Fruit fly (Drosophila melanogaster) Kc167 (cell line): ENCODE measurements around the gene CG34148.

Experiments used
- Myc ChIP-seq: fragments of >200 bp; optimal IDR thresholded peaks from 2 replicates; lab custom pipeline; 2017; ENCODE audit warnings: missing external identifiers
- Sin3A ChIP-seq: fragments of >200 bp; optimal IDR thresholded peaks from 2 replicates; lab custom pipeline; 2018; ENCODE audit warnings: missing external identifiers
- h ChIP-seq: fragments of >200 bp; optimal IDR thresholded peaks from 3 replicates; lab custom pipeline; 2018; ENCODE audit warnings: missing external identifiers
- psq ChIP-seq: fragments of >200 bp; optimal IDR thresholded peaks from 2 replicates; lab custom pipeline; 2017; ENCODE audit warnings: missing external identifiers
- ttk ChIP-seq: sonication (Bioruptor generic); optimal IDR thresholded peaks from 2 replicates; lab custom pipeline; 2017; ENCODE audit warnings: missing external identifiers

- TF ChIP-seq h (lab: Kevin White, UChicago): no peak
- no peak for TF ChIP-seq Sin3A (lab: Kevin White, UChicago)
- TF ChIP-seq ttk: no peak
- TF ChIP-seq Myc (lab: Kevin White, UChicago): no peak
- TF ChIP-seq psq: no peak
Measured at dm6 chr3R:21920495-21920894, 42.0 kb upstream of the CG34148 start.
